Worm (Caenorhabditis elegans): ENCODE measurements around the gene nhr-126.
A peak's percentile ranks its signal among the peaks of the same experiment; 100 is the strongest.

Gene nhr-126

DNA sequence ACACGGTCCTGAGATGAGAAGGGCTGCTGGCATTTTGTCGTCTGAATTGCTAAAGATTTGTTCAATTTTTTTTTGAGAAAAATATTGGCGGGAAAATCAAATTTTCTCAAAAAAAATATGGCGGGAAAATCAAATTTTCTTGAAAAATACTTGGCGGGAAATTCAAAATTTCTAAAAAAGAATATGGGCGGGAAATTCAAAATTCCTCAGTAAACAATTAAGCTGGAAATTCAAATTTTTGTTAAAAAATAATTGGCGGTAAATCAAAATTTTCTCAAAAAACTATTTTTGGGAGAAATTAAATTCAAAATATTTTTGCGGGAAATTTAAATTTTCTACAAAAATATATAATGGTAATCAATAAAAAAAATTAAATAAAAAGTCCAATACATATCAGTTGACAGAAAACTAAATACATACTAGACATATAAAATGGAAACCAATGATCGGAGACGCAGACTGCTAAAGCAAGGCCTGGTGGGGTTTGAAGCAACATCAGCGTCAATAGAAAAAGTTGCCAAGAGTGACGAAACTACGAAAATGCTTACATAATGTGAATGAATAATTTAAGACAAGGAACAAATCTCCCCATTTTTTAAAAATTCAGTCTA, 14.3 kb upstream of the nhr-126 start, which contains the start of gene nhr-184:
nhr-184 (minus strand) TSS at position 51 of the 611 bp plus-strand sequence.
- TF ChIP-seq nhr-2 (tag; optimal IDR thresholded peaks at IDR 0.05) (no peak), cnd-1 (tag; optimal IDR thresholded peaks at IDR 0.05) (no peak), lsy-2 (tag; optimal IDR thresholded peaks at IDR 0.05) (no peak), pha-4 (tag; optimal IDR thresholded peaks at IDR 0.05) (peak; percentile 6), sptf-1 (tag; optimal IDR thresholded peaks at IDR 0.05) (no peak)

DNA sequence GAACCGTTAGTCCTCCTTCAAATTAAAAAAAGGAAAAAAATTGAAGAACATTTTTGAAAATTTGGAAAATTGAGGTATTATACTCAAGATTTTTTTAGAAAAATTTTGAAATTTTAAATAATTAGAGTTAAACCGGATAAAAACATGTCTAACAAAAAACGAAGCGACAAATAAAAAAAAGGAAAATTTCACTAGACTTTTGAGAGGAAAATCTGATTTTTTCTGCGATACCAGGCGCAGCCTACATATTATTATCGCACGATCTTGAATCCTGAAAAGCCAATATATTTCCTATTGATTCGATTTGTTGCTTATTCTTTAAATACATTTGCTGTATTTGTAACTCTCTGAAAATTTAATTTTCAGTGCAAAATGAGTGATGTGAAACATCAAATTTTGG, 13.5 kb upstream of the nhr-126 start, which contains the start of gene nstp-8:
nstp-8 (plus strand) TSS at position 301 of the 400 bp plus-strand sequence.
- TF ChIP-seq ceh-39 (tag; optimal IDR thresholded peaks at IDR 0.05): no peak
- no peak for TF ChIP-seq pha-4 (tag; optimal IDR thresholded peaks at IDR 0.05)
- TF ChIP-seq nhr-28 (tag; optimal IDR thresholded peaks at IDR 0.05): no peak
- TF ChIP-seq M03D4.4 (tag; optimal IDR thresholded peaks at IDR 0.05): no peak
- no peak for TF ChIP-seq nhr-76 (tag; optimal IDR thresholded peaks at IDR 0.05)
- no peak for TF ChIP-seq tbx-8 (GFP tag; optimal IDR thresholded peaks at IDR 0.05)
- TF ChIP-seq flh-1 (GFP tag; optimal IDR thresholded peaks at IDR 0.05): no peak
- no peak for TF ChIP-seq ceh-43 (GFP tag; optimal IDR thresholded peaks at IDR 0.05)
- no peak for TF ChIP-seq snpc-4 (tag; optimal IDR thresholded peaks at IDR 0.05)
- no peak for TF ChIP-seq nhr-12 (tag; optimal IDR thresholded peaks at IDR 0.05)
- no peak for TF ChIP-seq nhr-237 (tag; optimal IDR thresholded peaks at IDR 0.05)
- no peak for TF ChIP-seq ztf-11 (tag; optimal IDR thresholded peaks at IDR 0.05)
- TF ChIP-seq sptf-1 (tag; optimal IDR thresholded peaks at IDR 0.05): no peak
- TF ChIP-seq lin-13 (tag; optimal IDR thresholded peaks at IDR 0.05): no peak
- TF ChIP-seq elt-1 (tag; optimal IDR thresholded peaks at IDR 0.05; ENCODE audit: borderline replicate concordance, insufficient read depth): no peak
- TF ChIP-seq zip-8 (tag; optimal IDR thresholded peaks at IDR 0.05): no peak
- no peak for TF ChIP-seq hlh-1 (tag; optimal IDR thresholded peaks at IDR 0.05)
- TF ChIP-seq lin-32 (GFP tag; optimal IDR thresholded peaks at IDR 0.05): no peak
- no peak for TF ChIP-seq ham-2 (GFP tag; optimal IDR thresholded peaks at IDR 0.05)

DNA sequence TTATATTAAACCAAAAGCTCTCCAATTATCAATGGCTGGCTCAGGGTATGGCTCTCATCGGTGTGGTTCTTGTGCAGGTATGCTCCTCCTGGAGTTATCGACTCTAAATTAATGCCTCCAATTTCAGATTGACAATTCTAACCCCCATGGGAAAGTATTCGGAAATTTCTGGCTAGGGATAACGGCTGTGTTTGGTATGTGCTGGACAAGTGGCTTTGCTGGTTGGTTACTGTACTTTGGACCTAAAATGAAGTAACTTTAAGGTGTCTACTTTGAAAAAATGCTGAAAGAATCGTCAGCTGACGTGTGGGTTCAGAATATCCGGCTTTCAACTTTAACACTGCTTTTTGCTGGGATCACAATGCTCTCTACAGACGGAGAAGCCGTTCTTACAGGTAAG, 12.0 kb upstream of the nhr-126 start:
- TF ChIP-seq ham-2 (GFP tag; optimal IDR thresholded peaks at IDR 0.05) (no peak), mab-5 (tag; optimal IDR thresholded peaks at IDR 0.05) (no peak), elt-3 (tag; optimal IDR thresholded peaks at IDR 0.05) (no peak), ceh-83 (GFP tag; optimal IDR thresholded peaks at IDR 0.05) (no peak), ceh-43 (GFP tag; optimal IDR thresholded peaks at IDR 0.05) (no peak), ztf-11 (tag; optimal IDR thresholded peaks at IDR 0.05) (no peak)

DNA sequence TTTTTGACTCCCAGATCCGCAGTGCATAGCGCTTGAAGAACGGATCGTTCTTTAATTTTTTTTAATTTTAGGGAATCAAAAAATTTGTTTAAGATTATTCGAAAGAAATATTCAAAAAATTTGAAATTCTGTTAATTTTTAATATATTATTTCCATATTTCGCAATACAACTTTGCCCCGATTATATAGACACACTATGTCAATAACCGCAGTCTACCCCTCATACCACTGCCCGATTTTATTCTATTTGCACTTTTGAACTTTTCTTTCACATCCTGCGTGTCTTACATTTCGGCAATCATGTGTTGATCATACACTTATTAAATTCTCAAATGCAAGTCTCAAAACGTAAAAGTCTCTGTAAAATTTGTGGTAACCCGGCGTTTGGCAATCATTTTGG, 10.1 kb upstream of the nhr-126 start, which contains the start of gene nhr-56:
nhr-56 (plus strand) TSS at position 202 of the 400 bp plus-strand sequence.
- peak; percentile 44 for TF ChIP-seq nhr-237 (tag; optimal IDR thresholded peaks at IDR 0.05)
- no peak for TF ChIP-seq ces-1 (GFP tag; optimal IDR thresholded peaks at IDR 0.05)
- peak; percentile 89 for TF ChIP-seq pha-4 (tag; optimal IDR thresholded peaks at IDR 0.05)

DNA sequence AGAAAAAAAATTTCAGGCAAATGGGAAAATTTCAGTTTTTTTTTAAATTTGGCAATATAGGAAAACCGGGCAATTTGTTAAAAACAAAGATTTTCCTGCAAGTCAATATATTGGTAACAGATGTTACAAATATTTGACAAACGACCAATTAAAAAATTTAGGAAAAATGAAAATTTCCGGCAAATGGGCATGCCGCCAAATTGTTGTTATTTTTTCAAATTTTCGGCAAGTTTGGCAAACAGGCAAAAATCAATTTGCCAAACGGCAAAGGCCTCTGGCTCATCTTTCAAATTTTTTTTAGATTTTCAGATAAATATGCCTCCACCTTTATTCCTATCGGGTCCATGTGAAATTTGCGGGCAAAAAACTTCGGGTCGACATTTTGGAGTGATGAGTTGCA, 7.1 kb upstream of the nhr-126 start, which contains the start of gene nhr-128:
nhr-128 (plus strand) TSS at position 301 of the 400 bp plus-strand sequence.
- no peak for TF ChIP-seq mls-2 (tag; optimal IDR thresholded peaks at IDR 0.05)
- no peak for TF ChIP-seq M03D4.4 (tag; optimal IDR thresholded peaks at IDR 0.05)
- TF ChIP-seq unc-39 (tag; optimal IDR thresholded peaks at IDR 0.05): no peak
- TF ChIP-seq ceh-83 (GFP tag; optimal IDR thresholded peaks at IDR 0.05): no peak
- no peak for TF ChIP-seq cnd-1 (tag; optimal IDR thresholded peaks at IDR 0.05)
- TF ChIP-seq mab-5 (tag; optimal IDR thresholded peaks at IDR 0.05): no peak
- no peak for TF ChIP-seq ceh-43 (GFP tag; optimal IDR thresholded peaks at IDR 0.05)

DNA sequence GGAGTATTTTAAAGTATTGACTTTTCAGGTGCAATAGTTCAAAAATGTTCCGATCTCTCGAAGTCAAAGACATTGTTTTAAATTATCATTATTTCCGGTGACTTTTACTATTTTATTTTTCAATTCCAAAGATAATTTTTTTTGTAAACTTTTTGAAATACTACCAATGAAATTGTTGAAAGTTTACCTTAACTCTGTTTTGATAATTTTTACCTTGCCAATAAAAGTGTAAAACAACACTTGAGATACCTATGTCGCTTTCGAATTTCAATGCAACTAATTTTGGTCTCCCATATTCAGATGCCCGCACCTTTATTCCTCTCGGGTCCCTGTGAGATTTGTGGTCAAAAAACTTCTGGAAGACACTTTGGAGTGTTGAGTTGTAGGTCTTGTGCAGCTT, 3.8 kb upstream of the nhr-126 start, which contains the start of gene nhr-103:
nhr-103 (plus strand) TSS at position 301 of the 400 bp plus-strand sequence.
- TF ChIP-seq nhr-28 (tag; optimal IDR thresholded peaks at IDR 0.05) (no peak), unc-120 (tag; optimal IDR thresholded peaks at IDR 0.05; ENCODE audit: poor library complexity, severe bottlenecking) (no peak), elt-1 (tag; optimal IDR thresholded peaks at IDR 0.05; ENCODE audit: borderline replicate concordance, insufficient read depth) (no peak), sem-2 (GFP tag; optimal IDR thresholded peaks at IDR 0.05) (no peak), blmp-1 (tag; optimal IDR thresholded peaks at IDR 0.05) (no peak), nhr-76 (tag; optimal IDR thresholded peaks at IDR 0.05) (no peak), ztf-11 (tag; optimal IDR thresholded peaks at IDR 0.05) (no peak), nhr-237 (tag; optimal IDR thresholded peaks at IDR 0.05) (no peak), mls-2 (tag; optimal IDR thresholded peaks at IDR 0.05) (no peak), lin-13 (tag; optimal IDR thresholded peaks at IDR 0.05) (no peak), nhr-12 (tag; optimal IDR thresholded peaks at IDR 0.05) (no peak)
